Worm (Caenorhabditis elegans): ENCODE data around the gene pri-1.

pri-1 gene

ce11 chrIII:9565973-9566372, 48.1 kb downstream of the pri-1 start, which contains the start of gene C48B4.11 (continued):
- TF ChIP-seq nhr-179 (tag; optimal IDR thresholded peaks at IDR 0.05), result no peak
- TF ChIP-seq lin-35 (GFP tag; optimal IDR thresholded peaks at IDR 0.05), result no peak
- TF ChIP-seq ztf-6 (GFP tag; IDR thresholded peaks at IDR 0.05), result no peak
- no peak for TF ChIP-seq egl-44 (GFP tag; IDR thresholded peaks at IDR 0.05)
- no peak for TF ChIP-seq dpl-1 (GFP tag; optimal IDR thresholded peaks at IDR 0.05)
- no peak for TF ChIP-seq nfya-2 (GFP tag; IDR thresholded peaks at IDR 0.05)
- no peak for TF ChIP-seq sea-2 (GFP tag; IDR thresholded peaks at IDR 0.05)
- no peak for TF ChIP-seq atf-7 (tag; optimal IDR thresholded peaks at IDR 0.05)
- TF ChIP-seq hmg-20 (GFP tag; IDR thresholded peaks at IDR 0.05), result no peak
- TF ChIP-seq efl-1 (GFP tag; optimal IDR thresholded peaks at IDR 0.05), result peak; percentile 12
- TF ChIP-seq Y53F4B.3 (GFP tag; IDR thresholded peaks at IDR 0.05), result no peak
- no peak for TF ChIP-seq K11D2.4 (GFP tag; IDR thresholded peaks at IDR 0.05)
- TF ChIP-seq snpc-3.4 (tag; optimal IDR thresholded peaks at IDR 0.05), result no peak
- TF ChIP-seq fkh-3 (tag; optimal IDR thresholded peaks at IDR 0.05), result no peak
- no peak for TF ChIP-seq mxl-1 (tag; optimal IDR thresholded peaks at IDR 0.05)
- TF ChIP-seq madf-10 (tag; optimal IDR thresholded peaks at IDR 0.05), result no peak
- no peak for TF ChIP-seq Y79H2A.3 (GFP tag; conservative IDR thresholded peaks at IDR 0.05)
- no peak for TF ChIP-seq bed-1 (GFP tag; IDR thresholded peaks at IDR 0.05)
- TF ChIP-seq lir-1 (GFP tag; conservative IDR thresholded peaks at IDR 0.05), result no peak
- no peak for TF ChIP-seq snpc-1.1 (tag; optimal IDR thresholded peaks at IDR 0.05; ENCODE audit: insufficient read depth)
- TF ChIP-seq rcor-1 (GFP tag; IDR thresholded peaks at IDR 0.05), result no peak
- no peak for TF ChIP-seq mes-4 (tag; optimal IDR thresholded peaks at IDR 0.05)
- TF ChIP-seq ceh-40 (GFP tag; IDR thresholded peaks at IDR 0.05), result no peak
- TF ChIP-seq nhr-120 (GFP tag; IDR thresholded peaks at IDR 0.05), result no peak
- TF ChIP-seq Y95B8A.8 (GFP tag; IDR thresholded peaks at IDR 0.05), result no peak
- peak; percentile 48 for TF ChIP-seq him-1 (tag; optimal IDR thresholded peaks at IDR 0.05)
- TF ChIP-seq gei-17 (GFP tag; optimal IDR thresholded peaks at IDR 0.05), result no peak
- peak; percentile 87 for TF ChIP-seq F33H1.4 (GFP tag; IDR thresholded peaks at IDR 0.05)
- TF ChIP-seq somi-1 (GFP tag; optimal IDR thresholded peaks at IDR 0.05), result no peak
- no peak for TF ChIP-seq sdz-38 (tag; optimal IDR thresholded peaks at IDR 0.05)
- TF ChIP-seq egrh-3 (GFP tag; IDR thresholded peaks at IDR 0.05), result no peak
- no peak for TF ChIP-seq F52B5.7 (tag; optimal IDR thresholded peaks at IDR 0.05)
- TF ChIP-seq let-607 (tag; optimal IDR thresholded peaks at IDR 0.05), result no peak
- no peak for TF ChIP-seq rpc-1 (optimal IDR thresholded peaks at IDR 0.05)
- no peak for TF ChIP-seq rpc-1 (tag; optimal IDR thresholded peaks at IDR 0.05)
- no peak for TF ChIP-seq ztf-3 (GFP tag; optimal IDR thresholded peaks at IDR 0.05)
- no peak for TF ChIP-seq bed-2 (GFP tag; IDR thresholded peaks at IDR 0.05)
- TF ChIP-seq attf-5 (GFP tag; optimal IDR thresholded peaks at IDR 0.05), result no peak
- no peak for TF ChIP-seq hsf-1 (GFP tag; IDR thresholded peaks at IDR 0.05)
- TF ChIP-seq nfyb-1 (GFP tag; IDR thresholded peaks at IDR 0.05), result no peak
- TF ChIP-seq B0261.1 (tag; optimal IDR thresholded peaks at IDR 0.05), result no peak
- TF ChIP-seq F49E8.2 (tag; optimal IDR thresholded peaks at IDR 0.05; ENCODE audit: insufficient read depth), result peak; percentile 25
- TF ChIP-seq dox-1 (GFP tag; IDR thresholded peaks at IDR 0.05), result 0 out of 2 replicates have a peak, but pooled peaks have one; percentile 20
- no peak for TF ChIP-seq madf-3 (GFP tag; IDR thresholded peaks at IDR 0.05)
- TF ChIP-seq attf-6 (GFP tag; IDR thresholded peaks at IDR 0.05), result no peak
- TF ChIP-seq snpc-4 (GFP tag; optimal IDR thresholded peaks at IDR 0.05), result no peak
- no peak for TF ChIP-seq snpc-4 (tag; optimal IDR thresholded peaks at IDR 0.05)
- no peak for TF ChIP-seq tlf-1 (GFP tag; optimal IDR thresholded peaks at IDR 0.05)
- no peak for TF ChIP-seq lin-40 (tag; optimal IDR thresholded peaks at IDR 0.05)
- peak; percentile 82 for TF ChIP-seq madf-6 (GFP tag; IDR thresholded peaks at IDR 0.05)
- no peak for TF ChIP-seq lag-1 (GFP tag; IDR thresholded peaks at IDR 0.05)

Data from whole organism, young adult.